Worm (Caenorhabditis elegans) whole organism, young adult: ENCODE data around the gene C49H3.16.

Source experiments
- B0019.2 ChIP-seq: fragments of 200-800 bp; sonication (Bioruptor generic); conservative IDR thresholded peaks from 2 replicates; pipeline ENCODE4 v1.3.6; 2022; ENCODE audit warnings: missing genetic modification reagents, missing genetic modification characterization, missing compliant biosample characterization
- B0261.1 ChIP-seq: sonication (generic microtip); optimal IDR thresholded peaks from 2 replicates; lab custom pipeline; 2016; ENCODE audit warnings: mild to moderate bottlenecking, missing genetic modification characterization, moderate library complexity, missing compliant biosample characterization
- B0336.3 ChIP-seq: fragments of 200-800 bp; sonication (Bioruptor generic); IDR thresholded peaks from 2 replicates; pipeline ENCODE4 v1.3.6; 2022; ENCODE audit warnings: missing genetic modification characterization, missing compliant biosample characterization
- C06A6.2 ChIP-seq: fragments of 200-800 bp; sonication (Bioruptor generic); conservative IDR thresholded peaks from 2 replicates; pipeline ENCODE4 v1.3.6; 2022; ENCODE audit warnings: missing genetic modification characterization, missing compliant biosample characterization
- D2030.7 ChIP-seq: fragments of 200-800 bp; sonication (Bioruptor generic); IDR thresholded peaks from 2 replicates; pipeline ENCODE4 v1.3.6; 2022; ENCODE audit warnings: missing genetic modification reagents, missing genetic modification characterization, missing compliant biosample characterization
- F10E7.11 ChIP-seq: sonication (generic microtip); optimal IDR thresholded peaks from 2 replicates; lab custom pipeline; 2017; ENCODE audit warnings: mild to moderate bottlenecking, missing genetic modification characterization, moderate library complexity, missing compliant biosample characterization
- F55B11.4 ChIP-seq: sonication (generic microtip); optimal IDR thresholded peaks from 2 replicates; lab custom pipeline; 2016; ENCODE audit warnings: missing compliant biosample characterization, missing genetic modification characterization, borderline replicate concordance; ENCODE audit not compliant: insufficient read depth
- F57C9.4 ChIP-seq: sonication (generic microtip); optimal IDR thresholded peaks from 2 replicates; lab custom pipeline; 2017; ENCODE audit warnings: mild to moderate bottlenecking, missing genetic modification characterization, missing compliant biosample characterization
- Y53G8AR.9 ChIP-seq: fragments of 200-800 bp; sonication (Bioruptor generic); conservative IDR thresholded peaks from 2 replicates; pipeline ENCODE4 v1.3.6; 2022; ENCODE audit warnings: missing genetic modification reagents, missing genetic modification characterization, missing compliant biosample characterization
- Y67H2A.10 ChIP-seq: fragments of 200-800 bp; sonication (Bioruptor generic); conservative IDR thresholded peaks from 2 replicates; pipeline ENCODE4 v1.3.6; 2022; ENCODE audit warnings: missing genetic modification reagents, missing genetic modification characterization, missing compliant biosample characterization
- ama-1 ChIP-seq, 3 experiments: fragments of 150-350 bp in 1 of 3; sonication (generic microtip) in 2 of 3; optimal IDR thresholded peaks; 2 replicates each; lab custom pipeline; 2014 to 2018; ENCODE audit warnings: missing biosample characterization in 2 of 3, missing genetic modification characterization in 2 of 3, missing genetic modification reagents in 2 of 3
- atf-7 ChIP-seq: sonication (generic microtip); optimal IDR thresholded peaks from 2 replicates; lab custom pipeline; 2017; ENCODE audit warnings: mild to moderate bottlenecking, missing genetic modification characterization, missing compliant biosample characterization
- attf-5 ChIP-seq: fragments of 200-800 bp; sonication (Bioruptor generic); optimal IDR thresholded peaks from 2 replicates; lab custom pipeline; 2018; ENCODE audit warnings: mild to moderate bottlenecking, missing genetic modification characterization, missing compliant biosample characterization
- bed-2 ChIP-seq: fragments of 200-800 bp; sonication (Bioruptor generic); IDR thresholded peaks from 2 replicates; pipeline ENCODE4 v1.3.6; 2022; ENCODE audit warnings: missing genetic modification reagents, missing genetic modification characterization, missing compliant biosample characterization
- cebp-2 ChIP-seq: fragments of 200-800 bp; sonication (Bioruptor generic); IDR thresholded peaks from 2 replicates; pipeline ENCODE4 v1.3.6; 2022; ENCODE audit warnings: missing genetic modification characterization, missing compliant biosample characterization
- chd-7 ChIP-seq: sonication (generic microtip); optimal IDR thresholded peaks from 2 replicates; lab custom pipeline; 2016; ENCODE audit warnings: mild to moderate bottlenecking, missing genetic modification characterization, moderate library complexity, missing compliant biosample characterization
- dox-1 ChIP-seq: fragments of 200-800 bp; sonication (Bioruptor generic); IDR thresholded peaks from 2 replicates; pipeline ENCODE4 v1.3.6; 2022; ENCODE audit warnings: missing genetic modification reagents, missing genetic modification characterization, missing compliant biosample characterization
- dpff-1 ChIP-seq: sonication (generic microtip); optimal IDR thresholded peaks from 2 replicates; lab custom pipeline; 2017; ENCODE audit warnings: mild to moderate bottlenecking, missing genetic modification characterization, missing compliant biosample characterization
- dpl-1 ChIP-seq: fragments of 150-350 bp; optimal IDR thresholded peaks from 2 replicates; lab custom pipeline; 2014; ENCODE audit warnings: missing biosample characterization, missing genetic modification reagents, missing genetic modification characterization
- egl-44 ChIP-seq: fragments of 200-800 bp; sonication (Bioruptor generic); IDR thresholded peaks from 2 replicates; pipeline ENCODE4 v1.3.6; 2022; ENCODE audit warnings: missing genetic modification reagents, missing genetic modification characterization, missing compliant biosample characterization
- egrh-3 ChIP-seq: fragments of 200-800 bp; sonication (Bioruptor generic); IDR thresholded peaks from 2 replicates; pipeline ENCODE4 v1.3.6; 2022; ENCODE audit warnings: missing genetic modification reagents, missing genetic modification characterization, missing compliant biosample characterization
- gei-17 ChIP-seq: fragments of 200-800 bp; sonication (Bioruptor generic); optimal IDR thresholded peaks from 2 replicates; lab custom pipeline; 2018; ENCODE audit warnings: mild to moderate bottlenecking, missing genetic modification characterization, missing compliant biosample characterization
- him-1 ChIP-seq: sonication (generic microtip); optimal IDR thresholded peaks from 2 replicates; lab custom pipeline; 2016; ENCODE audit warnings: missing genotype, missing genetic modification reagents, missing genetic modification characterization, missing compliant biosample characterization
- hlh-12 ChIP-seq: sonication (generic microtip); optimal IDR thresholded peaks from 2 replicates; lab custom pipeline; 2016; ENCODE audit warnings: missing genetic modification characterization, missing compliant biosample characterization
- hmg-20 ChIP-seq: fragments of 200-800 bp; sonication (Bioruptor generic); IDR thresholded peaks from 2 replicates; pipeline ENCODE4 v1.3.6; 2022; ENCODE audit warnings: missing genetic modification reagents, missing genetic modification characterization, missing compliant biosample characterization
- hrde-1 ChIP-seq: sonication (generic microtip); optimal IDR thresholded peaks from 2 replicates; lab custom pipeline; 2016; ENCODE audit warnings: missing genetic modification characterization, mild to moderate bottlenecking, missing compliant biosample characterization, moderate library complexity, missing genotype, missing genetic modification reagents, borderline replicate concordance
- hsf-1 ChIP-seq: fragments of 200-800 bp; sonication (Bioruptor generic); IDR thresholded peaks from 2 replicates; pipeline ENCODE4 v1.3.6; 2022; ENCODE audit warnings: missing genetic modification reagents, missing genetic modification characterization, missing compliant biosample characterization
- lag-1 ChIP-seq: fragments of 200-800 bp; sonication (Bioruptor generic); IDR thresholded peaks from 2 replicates; pipeline ENCODE4 v1.3.6; 2022; ENCODE audit warnings: missing genetic modification reagents, missing genetic modification characterization, missing compliant biosample characterization
- lin-35 ChIP-seq, 3 experiments: fragments of 150-350 bp in 2 of 3; sonication (generic microtip) in 1 of 3; optimal IDR thresholded peaks; 2 replicates each; lab custom pipeline; 2014 to 2018; ENCODE audit warnings: missing biosample characterization in 3 of 3, missing genetic modification characterization in 3 of 3, missing genetic modification reagents in 3 of 3
- madf-10 ChIP-seq: sonication (generic microtip); optimal IDR thresholded peaks from 2 replicates; lab custom pipeline; 2016; ENCODE audit warnings: mild to moderate bottlenecking, missing genetic modification characterization, missing compliant biosample characterization
- madf-8 ChIP-seq: fragments of 200-800 bp; sonication (Bioruptor generic); conservative IDR thresholded peaks from 2 replicates; pipeline ENCODE4 v1.3.6; 2022; ENCODE audit warnings: missing genetic modification reagents, missing genetic modification characterization, missing compliant biosample characterization
- rcor-1 ChIP-seq: fragments of 200-800 bp; sonication (Bioruptor generic); IDR thresholded peaks from 2 replicates; pipeline ENCODE4 v1.3.6; 2022; ENCODE audit warnings: missing genetic modification reagents, missing genetic modification characterization, missing compliant biosample characterization
- xnd-1 ChIP-seq: sonication (generic microtip); optimal IDR thresholded peaks from 2 replicates; lab custom pipeline; 2016; ENCODE audit warnings: missing genotype, missing genetic modification reagents, missing genetic modification characterization, missing compliant biosample characterization
- ztf-28 ChIP-seq: fragments of 200-800 bp; sonication (Bioruptor generic); IDR thresholded peaks from 2 replicates; pipeline ENCODE4 v1.3.6; 2022; ENCODE audit warnings: missing genetic modification reagents, missing genetic modification characterization, missing compliant biosample characterization

C49H3.16 gene

DNA sequence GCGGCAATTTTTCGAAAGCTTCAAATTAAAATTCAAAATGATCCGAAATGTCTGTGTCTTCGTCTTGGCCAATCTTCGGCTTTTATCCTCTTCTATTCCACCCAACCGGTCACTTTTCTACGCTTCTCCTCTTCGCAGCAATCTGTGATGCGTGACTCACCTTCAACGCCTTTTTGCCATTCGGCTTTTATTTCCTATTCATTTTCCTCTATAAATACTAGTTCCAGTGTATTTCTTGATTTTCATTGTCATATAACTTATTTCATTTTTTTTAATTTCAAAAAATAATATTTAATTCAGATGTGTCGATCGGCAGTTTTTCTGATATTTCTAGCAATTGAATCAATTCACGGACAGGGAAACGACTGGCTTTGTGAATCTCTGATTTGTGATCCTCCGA lies at the start of gene C49H3.16:
Gene C49H3.16 (plus strand): TSS at position 301 of the 400 bp plus-strand sequence.
- TF ChIP-seq C06A6.2 (no peak), F57C9.4 (tag; lab: Kevin White, UChicago) (no peak), egl-44 (GFP tag; lab: Robert Waterston, UW) (no peak), lag-1 (GFP tag; lab: Robert Waterston, UW) (no peak), F55B11.4 (tag; lab: Kevin White, UChicago) (no peak), ama-1 (optimal IDR thresholded peaks at IDR 0.05; lab: Kevin White, UChicago) (no peak), ama-1 (GFP tag; optimal IDR thresholded peaks at IDR 0.05; lab: Kevin White, UChicago) (no peak), hrde-1 (tag; lab: Kevin White, UChicago) (no peak), xnd-1 (tag; lab: Kevin White, UChicago) (no peak), hsf-1 (GFP tag; lab: Robert Waterston, UW) (no peak), madf-8 (no peak), Y53G8AR.9 (GFP tag; lab: Robert Waterston, UW) (no peak), atf-7 (no peak), cebp-2 (no peak)

DNA sequence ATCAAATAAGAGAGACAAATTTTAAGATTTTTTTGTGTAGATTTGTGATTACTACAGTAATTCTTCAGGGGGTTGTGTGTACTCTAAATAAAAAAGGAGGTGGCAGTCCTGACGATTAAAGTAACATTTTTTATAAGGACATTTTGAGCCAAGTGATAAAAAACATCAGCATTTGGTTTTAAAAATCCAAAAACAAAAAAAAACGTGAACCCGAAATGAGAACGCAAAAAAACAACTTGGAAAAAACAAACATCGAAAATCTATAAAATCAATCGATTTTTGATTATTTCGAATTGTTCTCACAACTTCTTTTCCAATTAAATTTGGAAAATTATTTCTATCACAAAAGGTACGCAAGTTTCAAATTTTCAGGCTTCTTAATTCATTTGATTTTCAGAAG lies 49.8 kb upstream of the C49H3.16 start, which contains the start of gene T06C10.3:
Gene T06C10.3 (plus strand): TSS at position 301 of the 400 bp plus-strand sequence.
- TF ChIP-seq B0261.1 (no peak), egrh-3 (GFP tag; lab: Robert Waterston, UW) (no peak), rcor-1 (GFP tag; lab: Robert Waterston, UW) (no peak), cebp-2 (no peak), hlh-12 (tag; lab: Kevin White, UChicago) (no peak), bed-2 (GFP tag; lab: Robert Waterston, UW) (no peak), hrde-1 (tag; lab: Kevin White, UChicago) (no peak), gei-17 (no peak), lin-35 (GFP tag; optimal IDR thresholded peaks at IDR 0.05; lab: Kevin White, UChicago) (no peak), dox-1 (GFP tag; lab: Robert Waterston, UW) (no peak), dpff-1 (tag; lab: Kevin White, UChicago) (no peak), chd-7 (tag; lab: Kevin White, UChicago) (no peak), dpl-1 (GFP tag; lab: Kevin White, UChicago) (no peak)

DNA sequence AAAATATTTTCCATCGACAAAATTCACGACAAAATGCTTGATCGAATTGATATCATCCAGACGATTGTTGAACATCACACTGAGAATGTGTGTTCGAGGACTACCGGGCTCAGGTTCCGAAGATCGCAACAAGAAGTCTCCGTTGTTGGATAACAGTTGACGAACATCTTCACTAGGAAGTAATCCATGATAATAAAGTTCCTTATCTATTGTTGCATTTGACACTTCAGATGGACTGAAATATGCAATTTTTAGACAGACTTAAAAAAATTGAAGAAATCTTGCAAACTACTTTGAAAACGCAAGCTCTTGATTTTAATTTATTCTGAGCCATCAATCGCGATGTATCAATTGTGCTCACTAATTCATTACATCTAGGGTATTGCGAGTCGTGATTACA lies 43.0 kb upstream of the C49H3.16 start:
- TF ChIP-seq hmg-20 (GFP tag; lab: Robert Waterston, UW) (no peak), madf-10 (tag; lab: Kevin White, UChicago) (no peak), F10E7.11 (no peak), cebp-2 (no peak), ztf-28 (no peak), D2030.7 (GFP tag; lab: Robert Waterston, UW) (no peak)

DNA sequence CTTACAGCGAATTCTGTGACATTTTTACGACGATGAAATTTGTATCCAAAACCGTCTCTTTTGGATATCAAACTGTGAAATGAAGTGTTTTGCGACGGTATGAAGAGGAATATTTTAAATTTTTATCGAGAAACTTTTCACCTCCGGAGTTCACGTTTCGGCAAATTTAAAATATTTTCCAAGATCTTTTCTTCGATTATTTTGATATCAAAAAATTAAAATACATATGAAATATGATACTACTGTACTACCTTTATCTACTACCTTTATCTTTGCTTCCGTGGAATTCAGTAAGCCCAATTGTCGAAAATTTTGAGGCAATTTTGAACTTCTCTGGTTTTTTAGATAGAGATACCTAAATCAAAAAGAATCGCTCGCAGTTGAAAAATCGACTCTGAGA lies 42.4 kb upstream of the C49H3.16 start, which contains the start of gene kin-26:
Gene kin-26 (minus strand): TSS at position 101 of the 400 bp plus-strand sequence.
- TF ChIP-seq B0336.3 (GFP tag; lab: Robert Waterston, UW) (no peak), attf-5 (GFP tag; lab: Kevin White, UChicago) (no peak), Y67H2A.10 (GFP tag; lab: Robert Waterston, UW) (no peak), B0019.2 (GFP tag; lab: Robert Waterston, UW) (no peak), him-1 (tag; lab: Kevin White, UChicago) (no peak)
